Worm (Caenorhabditis elegans) whole organism, L1 larva: Measurements from ENCODE around the gene col-157.

ENCODE experiments used
- C34B4.2 ChIP-seq: sonication (generic microtip); optimal IDR thresholded peaks from 2 replicates; lab custom pipeline; 2017; ENCODE audit warnings: mild to moderate bottlenecking, missing genetic modification characterization, missing compliant biosample characterization
- Y116A8C.19 ChIP-seq: sonication (generic microtip); optimal IDR thresholded peaks from 2 replicates; lab custom pipeline; 2016; ENCODE audit warnings: missing compliant biosample characterization, missing genetic modification characterization, borderline replicate concordance
- aha-1 ChIP-seq: fragments of 150-350 bp; optimal IDR thresholded peaks from 2 replicates; lab custom pipeline; 2014; ENCODE audit warnings: missing biosample characterization, missing genetic modification characterization
- aly-2 ChIP-seq: fragments of 150-350 bp; optimal IDR thresholded peaks from 2 replicates; lab custom pipeline; 2014; ENCODE audit warnings: missing biosample characterization, missing genetic modification characterization
- blmp-1 ChIP-seq: fragments of 150-350 bp; optimal IDR thresholded peaks from 2 replicates; lab custom pipeline; 2014; ENCODE audit warnings: missing biosample characterization, missing genetic modification characterization
- ceh-63 ChIP-seq: fragments of 200-800 bp; sonication (Bioruptor generic); optimal IDR thresholded peaks from 2 replicates; lab custom pipeline; 2018; ENCODE audit warnings: mild to moderate bottlenecking, missing genetic modification characterization, missing compliant biosample characterization
- ces-1 ChIP-seq: fragments of 150-350 bp; optimal IDR thresholded peaks from 2 replicates; lab custom pipeline; 2014; ENCODE audit warnings: missing biosample characterization, missing genetic modification reagents, missing genetic modification characterization
- dpl-1 ChIP-seq, 3 experiments: fragments of 150-350 bp in 2 of 3; sonication (generic microtip) in 1 of 3; optimal IDR thresholded peaks; 2 replicates each; lab custom pipeline; 2014 to 2017; ENCODE audit warnings: missing biosample characterization in 3 of 3, missing genetic modification characterization in 3 of 3, missing genetic modification reagents in 3 of 3
- dsc-1 ChIP-seq: sonication (generic microtip); optimal IDR thresholded peaks from 2 replicates; lab custom pipeline; 2016; ENCODE audit warnings: mild to moderate bottlenecking, missing genetic modification characterization, missing compliant biosample characterization
- efl-1 ChIP-seq, 4 experiments: fragments of 150-350 bp; optimal IDR thresholded peaks in 3 of 4; peaks in 1 of 4; 1 replicate in 1 of 4; 2 replicates in 3 of 4; lab custom pipeline; 2014; ENCODE audit warnings: missing biosample characterization in 2 of 4, missing genetic modification characterization in 2 of 4, missing genetic modification reagents in 2 of 4
- egl-13 ChIP-seq: sonication (generic microtip); optimal IDR thresholded peaks from 2 replicates; lab custom pipeline; 2016; ENCODE audit warnings: missing genotype, missing genetic modification reagents, missing genetic modification characterization, missing compliant biosample characterization
- egl-27 ChIP-seq, 2 experiments: fragments of 150-350 bp in 1 of 2; sonication (generic microtip); optimal IDR thresholded peaks; 3 replicates each; lab custom pipeline; 2017 to 2018; ENCODE audit warnings: missing biosample characterization in 2 of 2, missing genetic modification characterization in 2 of 2, missing genetic modification reagents in 2 of 2
- ets-5 ChIP-seq: fragments of 200-800 bp; sonication (Bioruptor generic); IDR thresholded peaks from 2 replicates; pipeline ENCODE4 v1.3.6; 2022; ENCODE audit warnings: missing genetic modification characterization, missing compliant biosample characterization
- fkh-10 ChIP-seq: sonication (generic microtip); optimal IDR thresholded peaks from 2 replicates; lab custom pipeline; 2017; ENCODE audit warnings: missing biosample characterization, missing genetic modification reagents, missing genetic modification characterization
- fkh-4 ChIP-seq: sonication (generic microtip); optimal IDR thresholded peaks from 2 replicates; lab custom pipeline; 2016; ENCODE audit warnings: missing compliant biosample characterization, missing genetic modification characterization, borderline replicate concordance
- fkh-8 ChIP-seq: sonication (generic microtip); optimal IDR thresholded peaks from 2 replicates; lab custom pipeline; 2016; ENCODE audit warnings: mild to moderate bottlenecking, missing genetic modification characterization, missing compliant biosample characterization
- hlh-17 ChIP-seq: fragments of 200-800 bp; sonication (Bioruptor generic); optimal IDR thresholded peaks from 2 replicates; lab custom pipeline; 2018; ENCODE audit warnings: missing genetic modification characterization, mild to moderate bottlenecking, missing compliant biosample characterization, moderate library complexity, borderline replicate concordance
- hlh-4 ChIP-seq: sonication (generic microtip); optimal IDR thresholded peaks from 2 replicates; lab custom pipeline; 2016; ENCODE audit warnings: mild to moderate bottlenecking, missing genetic modification characterization, missing compliant biosample characterization
- irx-1 ChIP-seq: sonication (generic microtip); optimal IDR thresholded peaks from 2 replicates; lab custom pipeline; 2016; ENCODE audit warnings: missing genetic modification characterization, missing compliant biosample characterization
- isw-1 ChIP-seq: fragments of 200-800 bp; sonication (Bioruptor generic); IDR thresholded peaks from 2 replicates; pipeline ENCODE4 v1.3.6; 2022; ENCODE audit warnings: missing genetic modification characterization, missing compliant biosample characterization
- lin-14 ChIP-seq: fragments of 200-800 bp; sonication (Bioruptor generic); optimal IDR thresholded peaks from 2 replicates; lab custom pipeline; 2018; ENCODE audit warnings: mild to moderate bottlenecking, missing genetic modification characterization, moderate library complexity, missing compliant biosample characterization
- lsy-2 ChIP-seq, 2 experiments: fragments of 150-350 bp; optimal IDR thresholded peaks; 2 replicates each; lab custom pipeline; 2014; ENCODE audit warnings: missing biosample characterization in 2 of 2, missing genetic modification characterization in 2 of 2
- mdl-1 ChIP-seq, 2 experiments: fragments of 150-350 bp; optimal IDR thresholded peaks; 2 replicates each; lab custom pipeline; 2014 to 2017; ENCODE audit warnings: missing biosample characterization in 2 of 2, missing genetic modification characterization in 2 of 2, inconsistent platforms in 1 of 2
- nhr-20 ChIP-seq: sonication (generic microtip); optimal IDR thresholded peaks from 2 replicates; lab custom pipeline; 2016; ENCODE audit warnings: mild to moderate bottlenecking, missing genetic modification characterization, missing compliant biosample characterization
- nhr-28 ChIP-seq: fragments of 150-350 bp; optimal IDR thresholded peaks from 2 replicates; lab custom pipeline; 2014; ENCODE audit warnings: missing biosample characterization, missing genetic modification characterization
- nhr-71 ChIP-seq: sonication (generic microtip); optimal IDR thresholded peaks from 2 replicates; lab custom pipeline; 2016; ENCODE audit warnings: mild to moderate bottlenecking, missing genetic modification characterization, moderate library complexity, missing compliant biosample characterization
- nhr-84 ChIP-seq: sonication (generic microtip); optimal IDR thresholded peaks from 2 replicates; lab custom pipeline; 2017; ENCODE audit warnings: missing biosample characterization, missing genetic modification characterization
- nhr-85 ChIP-seq: sonication (generic microtip); peaks from one replicate; lab custom pipeline; 2016; ENCODE audit warnings: missing genetic modification characterization, inconsistent platforms, missing compliant biosample characterization
- pax-3 ChIP-seq: fragments of 200-800 bp; sonication (Bioruptor generic); optimal IDR thresholded peaks from 2 replicates; lab custom pipeline; 2018; ENCODE audit warnings: mild to moderate bottlenecking, missing genetic modification characterization, moderate library complexity, missing compliant biosample characterization
- skn-1 ChIP-seq: fragments of 150-350 bp; optimal IDR thresholded peaks from 2 replicates; lab custom pipeline; 2014; ENCODE audit warnings: missing biosample characterization, missing genetic modification characterization
- snpc-4 ChIP-seq: fragments of 150-350 bp; optimal IDR thresholded peaks from 2 replicates; lab custom pipeline; 2014; ENCODE audit warnings: missing biosample characterization, missing genetic modification characterization
- sox-4 ChIP-seq: sonication (generic microtip); optimal IDR thresholded peaks from 2 replicates; lab custom pipeline; 2016; ENCODE audit warnings: missing genetic modification characterization, missing compliant biosample characterization
- swsn-7 ChIP-seq: sonication (generic microtip); optimal IDR thresholded peaks from 2 replicates; lab custom pipeline; 2016; ENCODE audit warnings: missing genetic modification characterization, missing compliant biosample characterization
- tlp-1 ChIP-seq: fragments of 150-350 bp; optimal IDR thresholded peaks from 2 replicates; lab custom pipeline; 2014; ENCODE audit warnings: missing biosample characterization, missing genetic modification characterization
- unc-130 ChIP-seq: fragments of 150-350 bp; optimal IDR thresholded peaks from 2 replicates; lab custom pipeline; 2017; ENCODE audit warnings: missing biosample characterization, missing genetic modification characterization, inconsistent platforms
- unc-62 ChIP-seq: fragments of 150-350 bp; optimal IDR thresholded peaks from 2 replicates; lab custom pipeline; 2014; ENCODE audit warnings: missing biosample characterization, missing genetic modification reagents, missing genetic modification characterization
- unc-86 ChIP-seq: sonication (generic microtip); optimal IDR thresholded peaks from 2 replicates; lab custom pipeline; 2016; ENCODE audit warnings: missing genetic modification characterization, missing compliant biosample characterization
- vab-15 ChIP-seq: sonication (generic microtip); optimal IDR thresholded peaks from 2 replicates; lab custom pipeline; 2017; ENCODE audit warnings: missing genotype, mild to moderate bottlenecking, missing genetic modification characterization, missing compliant biosample characterization
- xbp-1 ChIP-seq: sonication (generic microtip); optimal IDR thresholded peaks from 2 replicates; lab custom pipeline; 2016; ENCODE audit warnings: missing genetic modification characterization, missing compliant biosample characterization
- ztf-11 ChIP-seq, 2 experiments: sonication (generic microtip); optimal IDR thresholded peaks; 2 replicates each; lab custom pipeline; 2016 to 2017; ENCODE audit warnings: missing genetic modification characterization in 2 of 2, missing biosample characterization in 1 of 2, missing compliant biosample characterization in 1 of 2
- ztf-4 ChIP-seq: fragments of 150-350 bp; optimal IDR thresholded peaks from 2 replicates; lab custom pipeline; 2014; ENCODE audit warnings: missing biosample characterization, missing genetic modification characterization

col-157 gene

ce11 chrV:11521448-11521847 is 37.6 kb downstream of the col-157 start, which contains the start of gene pafo-1 (continued):
- TF ChIP-seq sox-4 (tag; lab: Kevin White, UChicago) = peak; percentile 81
- peak in 1 of 2 experiments; percentile 78 for TF ChIP-seq mdl-1 (tag; optimal IDR thresholded peaks at IDR 0.05; lab: Kevin White, UChicago)
- peak; percentile 84 for TF ChIP-seq lin-14
- TF ChIP-seq blmp-1 (tag; lab: Kevin White, UChicago) = peak; percentile 84
- TF ChIP-seq Y116A8C.19 (tag; lab: Kevin White, UChicago) = no peak
- peak; percentile 90 for TF ChIP-seq swsn-7 (tag; lab: Kevin White, UChicago)
- peak in 1 of 2 experiments; percentile 79 for TF ChIP-seq ztf-11 (tag; optimal IDR thresholded peaks at IDR 0.05; lab: Kevin White, UChicago)
- peak; percentile 98 to 99 for TF ChIP-seq efl-1 (optimal IDR thresholded peaks at IDR 0.05; lab: Kevin White, UChicago)
- peak; percentile 99 to 100 for TF ChIP-seq efl-1 (GFP tag; optimal IDR thresholded peaks at IDR 0.05 in 1 of 2; lab: Kevin White, UChicago)
- TF ChIP-seq tlp-1 (tag; lab: Kevin White, UChicago) = no peak
- TF ChIP-seq fkh-4 (tag; lab: Kevin White, UChicago) = peak; percentile 28
- no peak for TF ChIP-seq ets-5
- peak; percentile 62 for TF ChIP-seq pax-3 (tag; lab: Kevin White, UChicago)
- TF ChIP-seq C34B4.2 (tag; lab: Kevin White, UChicago) = peak; percentile 5
- TF ChIP-seq dsc-1 (tag; lab: Kevin White, UChicago) = peak; percentile 94
- peak; percentile 79 for TF ChIP-seq fkh-8
- peak; percentile 90 for TF ChIP-seq xbp-1 (tag; lab: Kevin White, UChicago)
- TF ChIP-seq aly-2 (tag; lab: Kevin White, UChicago) = peak; percentile 87
- TF ChIP-seq skn-1 (tag; lab: Kevin White, UChicago) = peak; percentile 92
- peak; percentile 95 for TF ChIP-seq nhr-71
- peak in 1 of 2 experiments; percentile 43 for TF ChIP-seq egl-27 (tag; optimal IDR thresholded peaks at IDR 0.05; lab: Kevin White, UChicago)
- TF ChIP-seq dpl-1 (GFP tag; optimal IDR thresholded peaks at IDR 0.05; lab: Kevin White, UChicago) = peak; percentile 99
- no peak for TF ChIP-seq unc-62 (GFP tag; lab: Kevin White, UChicago)
- peak; percentile 91 for TF ChIP-seq unc-130 (tag; lab: Kevin White, UChicago)
- no peak for TF ChIP-seq ceh-63
- TF ChIP-seq ztf-4 (tag; lab: Kevin White, UChicago) = peak; percentile 49
- peak; percentile 85 for TF ChIP-seq irx-1 (tag; lab: Kevin White, UChicago)
- peak; percentile 89 for TF ChIP-seq isw-1 (GFP tag; lab: Robert Waterston, UW)
- TF ChIP-seq vab-15 = no peak
- peak; percentile 83 for TF ChIP-seq snpc-4 (tag; lab: Kevin White, UChicago)
- peak; percentile 92 for TF ChIP-seq nhr-20
- no peak for TF ChIP-seq nhr-28
- TF ChIP-seq, all 84 proteins: peak for 65

DNA sequence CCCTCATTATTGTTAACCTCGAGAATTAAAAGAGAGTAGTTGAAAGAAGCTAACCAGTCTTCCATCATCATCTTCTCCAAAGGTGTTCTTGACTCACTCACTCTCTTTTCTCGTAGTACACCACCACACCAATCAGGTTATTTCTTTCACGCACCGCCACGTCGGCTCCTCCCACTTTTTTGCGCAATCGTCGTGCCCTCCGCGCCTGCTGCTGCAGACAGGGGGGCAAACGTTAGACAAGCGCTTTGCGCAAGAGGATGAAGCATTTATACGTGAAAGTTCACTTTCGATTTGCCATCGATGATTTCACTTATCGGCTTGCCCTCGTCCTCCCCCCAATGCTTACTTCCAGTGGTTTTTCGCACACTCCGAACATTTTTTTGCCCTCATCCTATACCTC is 41.5 kb downstream of the col-157 start:
- no peak for TF ChIP-seq unc-86
- TF ChIP-seq swsn-7 (tag; lab: Kevin White, UChicago) = no peak
- TF ChIP-seq snpc-4 (tag; lab: Kevin White, UChicago) = no peak
- TF ChIP-seq fkh-10 (GFP tag; lab: Kevin White, UChicago) = no peak
- TF ChIP-seq Y116A8C.19 (tag; lab: Kevin White, UChicago) = no peak
- no peak for TF ChIP-seq C34B4.2 (tag; lab: Kevin White, UChicago)
- TF ChIP-seq hlh-17 (GFP tag; lab: Kevin White, UChicago) = no peak
- TF ChIP-seq dsc-1 (tag; lab: Kevin White, UChicago) = no peak
- no peak for TF ChIP-seq lsy-2 (tag; optimal IDR thresholded peaks at IDR 0.05; lab: Kevin White, UChicago)
- peak; percentile 93 for TF ChIP-seq blmp-1 (tag; lab: Kevin White, UChicago)
- TF ChIP-seq hlh-4 = no peak
- no peak for TF ChIP-seq ces-1 (GFP tag; lab: Kevin White, UChicago)
- TF ChIP-seq nhr-28 = no peak
- no peak for TF ChIP-seq egl-13 (tag; lab: Kevin White, UChicago)
- TF ChIP-seq efl-1 (optimal IDR thresholded peaks at IDR 0.05; lab: Kevin White, UChicago) = no peak
- peak in 1 of 2 experiments; percentile 38 for TF ChIP-seq efl-1 (GFP tag; optimal IDR thresholded peaks at IDR 0.05 in 1 of 2; lab: Kevin White, UChicago)
- TF ChIP-seq nhr-84 = no peak
- no peak for TF ChIP-seq aha-1
- TF ChIP-seq nhr-85 (tag; lab: Kevin White, UChicago) = peak; percentile 25
- TF ChIP-seq, all 84 proteins: peak for 3
